Worm (Caenorhabditis elegans) whole organism, young adult: ENCODE data around the gene srg-10.

Source experiments
- B0035.1 ChIP-seq: sonication (generic microtip); optimal IDR thresholded peaks from 2 replicates; lab custom pipeline; 2016; ENCODE audit warnings: missing genetic modification characterization, mild to moderate bottlenecking, missing compliant biosample characterization, missing genotype, missing genetic modification reagents
- C17E4.6 ChIP-seq: fragments of 200-800 bp; sonication (Bioruptor generic); IDR thresholded peaks from 2 replicates; pipeline ENCODE4 v1.3.6; 2022; ENCODE audit warnings: missing genetic modification reagents, missing genetic modification characterization, missing compliant biosample characterization
- D2030.7 ChIP-seq: fragments of 200-800 bp; sonication (Bioruptor generic); IDR thresholded peaks from 2 replicates; pipeline ENCODE4 v1.3.6; 2022; ENCODE audit warnings: missing genetic modification reagents, missing genetic modification characterization, missing compliant biosample characterization
- F22D6.2 ChIP-seq: sonication (generic microtip); optimal IDR thresholded peaks from 2 replicates; lab custom pipeline; 2016; ENCODE audit warnings: mild to moderate bottlenecking, missing genetic modification characterization, missing compliant biosample characterization
- F33H1.4 ChIP-seq: fragments of 200-800 bp; sonication (Bioruptor generic); IDR thresholded peaks from 2 replicates; pipeline ENCODE4 v1.3.6; 2022; ENCODE audit warnings: missing genetic modification reagents, missing genetic modification characterization, missing compliant biosample characterization
- F39B2.1 ChIP-seq: fragments of 200-800 bp; sonication (Bioruptor generic); IDR thresholded peaks from 2 replicates; pipeline ENCODE4 v1.3.6; 2022; ENCODE audit warnings: missing genetic modification reagents, missing genetic modification characterization, missing compliant biosample characterization
- F49E8.2 ChIP-seq: sonication (generic microtip); optimal IDR thresholded peaks from 3 replicates; lab custom pipeline; 2017; ENCODE audit warnings: missing genetic modification characterization, mild to moderate bottlenecking, missing compliant biosample characterization, antibody characterized with exemption, moderate library complexity; ENCODE audit not compliant: insufficient read depth
- Y56A3A.18 ChIP-seq: fragments of 200-800 bp; sonication (Bioruptor generic); IDR thresholded peaks from 2 replicates; pipeline ENCODE4 v1.3.6; 2022; ENCODE audit warnings: missing genetic modification reagents, missing genetic modification characterization, missing compliant biosample characterization
- Y95B8A.8 ChIP-seq: fragments of 200-800 bp; sonication (Bioruptor generic); IDR thresholded peaks from 2 replicates; pipeline ENCODE4 v1.3.6; 2022; ENCODE audit warnings: missing genetic modification reagents, missing genetic modification characterization, missing compliant biosample characterization
- attf-5 ChIP-seq: fragments of 200-800 bp; sonication (Bioruptor generic); optimal IDR thresholded peaks from 2 replicates; lab custom pipeline; 2018; ENCODE audit warnings: mild to moderate bottlenecking, missing genetic modification characterization, missing compliant biosample characterization
- bed-1 ChIP-seq: fragments of 200-800 bp; sonication (Bioruptor generic); IDR thresholded peaks from 2 replicates; pipeline ENCODE4 v1.3.6; 2022; ENCODE audit warnings: missing genetic modification reagents, missing genetic modification characterization, missing compliant biosample characterization
- ceh-40 ChIP-seq: fragments of 200-800 bp; sonication (Bioruptor generic); IDR thresholded peaks from 2 replicates; pipeline ENCODE4 v1.3.6; 2022; ENCODE audit warnings: missing genetic modification characterization, missing compliant biosample characterization
- dox-1 ChIP-seq: fragments of 200-800 bp; sonication (Bioruptor generic); IDR thresholded peaks from 2 replicates; pipeline ENCODE4 v1.3.6; 2022; ENCODE audit warnings: missing genetic modification reagents, missing genetic modification characterization, missing compliant biosample characterization
- dpl-1 ChIP-seq: fragments of 150-350 bp; optimal IDR thresholded peaks from 2 replicates; lab custom pipeline; 2014; ENCODE audit warnings: missing biosample characterization, missing genetic modification reagents, missing genetic modification characterization
- efl-1 ChIP-seq: fragments of 150-350 bp; optimal IDR thresholded peaks from 2 replicates; lab custom pipeline; 2014; ENCODE audit warnings: missing biosample characterization, missing genetic modification reagents, missing genetic modification characterization
- egl-18 ChIP-seq: fragments of 200-800 bp; sonication (Bioruptor generic); IDR thresholded peaks from 2 replicates; pipeline ENCODE4 v1.3.6; 2022; ENCODE audit warnings: missing genetic modification reagents, missing genetic modification characterization, missing compliant biosample characterization
- ekl-4 ChIP-seq: fragments of 200-800 bp; sonication (Bioruptor generic); IDR thresholded peaks from 2 replicates; pipeline ENCODE4 v1.3.6; 2022; ENCODE audit warnings: missing genetic modification reagents, missing genetic modification characterization, missing compliant biosample characterization
- hlh-26 ChIP-seq: fragments of 200-800 bp; sonication (Bioruptor generic); conservative IDR thresholded peaks from 2 replicates; pipeline ENCODE4 v1.3.6; 2022; ENCODE audit warnings: missing genetic modification reagents, missing genetic modification characterization, missing compliant biosample characterization
- hmg-1.2 ChIP-seq: fragments of 200-800 bp; sonication (Bioruptor generic); IDR thresholded peaks from 2 replicates; pipeline ENCODE4 v1.3.6; 2022; ENCODE audit warnings: missing genetic modification reagents, missing genetic modification characterization, missing compliant biosample characterization
- hrde-1 ChIP-seq: sonication (generic microtip); optimal IDR thresholded peaks from 2 replicates; lab custom pipeline; 2016; ENCODE audit warnings: missing genetic modification characterization, mild to moderate bottlenecking, missing compliant biosample characterization, moderate library complexity, missing genotype, missing genetic modification reagents, borderline replicate concordance
- hsf-1 ChIP-seq: fragments of 200-800 bp; sonication (Bioruptor generic); IDR thresholded peaks from 2 replicates; pipeline ENCODE4 v1.3.6; 2022; ENCODE audit warnings: missing genetic modification reagents, missing genetic modification characterization, missing compliant biosample characterization
- lin-35 ChIP-seq, 3 experiments: fragments of 150-350 bp in 2 of 3; sonication (generic microtip) in 1 of 3; optimal IDR thresholded peaks; 2 replicates each; lab custom pipeline; 2014 to 2018; ENCODE audit warnings: missing biosample characterization in 3 of 3, missing genetic modification characterization in 3 of 3, missing genetic modification reagents in 3 of 3
- lin-54 ChIP-seq: fragments of 200-800 bp; sonication (Bioruptor generic); optimal IDR thresholded peaks from 2 replicates; lab custom pipeline; 2018; ENCODE audit warnings: mild to moderate bottlenecking, missing genetic modification characterization, missing compliant biosample characterization
- lsl-1 ChIP-seq: fragments of 200-800 bp; sonication (Bioruptor generic); optimal IDR thresholded peaks from 2 replicates; lab custom pipeline; 2018; ENCODE audit warnings: mild to moderate bottlenecking, missing genetic modification characterization, moderate library complexity, missing compliant biosample characterization
- madf-6 ChIP-seq: fragments of 200-800 bp; sonication (Bioruptor generic); IDR thresholded peaks from 2 replicates; pipeline ENCODE4 v1.3.6; 2022; ENCODE audit warnings: missing genetic modification reagents, missing genetic modification characterization, missing compliant biosample characterization
- madf-8 ChIP-seq: fragments of 200-800 bp; sonication (Bioruptor generic); conservative IDR thresholded peaks from 2 replicates; pipeline ENCODE4 v1.3.6; 2022; ENCODE audit warnings: missing genetic modification reagents, missing genetic modification characterization, missing compliant biosample characterization
- mcd-1 ChIP-seq: fragments of 200-800 bp; sonication (Bioruptor generic); IDR thresholded peaks from 2 replicates; pipeline ENCODE4 v1.3.6; 2022; ENCODE audit warnings: missing genetic modification reagents, missing genetic modification characterization, missing compliant biosample characterization
- nhr-120 ChIP-seq: fragments of 200-800 bp; sonication (Bioruptor generic); IDR thresholded peaks from 2 replicates; pipeline ENCODE4 v1.3.6; 2022; ENCODE audit warnings: missing genetic modification characterization, missing compliant biosample characterization
- rcor-1 ChIP-seq: fragments of 200-800 bp; sonication (Bioruptor generic); IDR thresholded peaks from 2 replicates; pipeline ENCODE4 v1.3.6; 2022; ENCODE audit warnings: missing genetic modification reagents, missing genetic modification characterization, missing compliant biosample characterization
- snpc-1.3 ChIP-seq: sonication (generic microtip); optimal IDR thresholded peaks from 2 replicates; lab custom pipeline; 2017; ENCODE audit warnings: missing genetic modification characterization, mild to moderate bottlenecking, missing compliant biosample characterization, antibody characterized with exemption, moderate library complexity, missing genotype, missing genetic modification reagents; ENCODE audit not compliant: insufficient read depth
- snpc-3.4 ChIP-seq: sonication (generic microtip); optimal IDR thresholded peaks from 2 replicates; lab custom pipeline; 2017; ENCODE audit warnings: missing genetic modification characterization, mild to moderate bottlenecking, missing compliant biosample characterization, antibody characterized with exemption, moderate library complexity, missing genotype, missing genetic modification reagents
- tbx-9 ChIP-seq: sonication (generic microtip); optimal IDR thresholded peaks from 2 replicates; lab custom pipeline; 2016; ENCODE audit warnings: borderline replicate concordance, missing genetic modification characterization, inconsistent platforms, missing compliant biosample characterization
- zim-3 ChIP-seq: sonication (generic microtip); optimal IDR thresholded peaks from 2 replicates; lab custom pipeline; 2017; ENCODE audit warnings: mild to moderate bottlenecking, missing genetic modification characterization, moderate library complexity, missing compliant biosample characterization
- ztf-18 ChIP-seq: sonication (generic microtip); optimal IDR thresholded peaks from 2 replicates; lab custom pipeline; 2016; ENCODE audit warnings: missing genotype, mild to moderate bottlenecking, missing genetic modification characterization, missing compliant biosample characterization
- ztf-3 ChIP-seq: fragments of 200-800 bp; sonication (Bioruptor generic); optimal IDR thresholded peaks from 2 replicates; lab custom pipeline; 2018; ENCODE audit warnings: mild to moderate bottlenecking, missing genetic modification characterization, missing compliant biosample characterization

srg-10 gene

ce11 chrIII:4705207-4705606 lies 27.6 kb downstream of the srg-10 start, which contains the start of gene pgap-2:
pgap-2 (plus strand) TSS chrIII:4705507.
- TF ChIP-seq ztf-18 (tag; lab: Kevin White, UChicago), result no peak

- TF ChIP-seq F39B2.1 (GFP tag; lab: Robert Waterston, UW) (no peak), efl-1 (no peak), B0035.1 (tag; lab: Kevin White, UChicago) (no peak), zim-3 (no peak)
Observed at ce11 chrIII:4706678-4707077, 29.1 kb downstream of the srg-10 start, which contains the start of gene T04A8.13. T04A8.13 (plus strand) TSS chrIII:4706978.

ce11 chrIII:4708909-4709308 lies 31.3 kb downstream of the srg-10 start, which contains the start of gene T04A8.18:
T04A8.18 (plus strand) TSS chrIII:4709209.
- TF ChIP-seq ekl-4, result no peak
- TF ChIP-seq tbx-9 (tag; lab: Kevin White, UChicago), result no peak
- no peak for TF ChIP-seq madf-6 (GFP tag; lab: Robert Waterston, UW)
- no peak for TF ChIP-seq F49E8.2 (tag; lab: Kevin White, UChicago)
- TF ChIP-seq C17E4.6 (GFP tag; lab: Robert Waterston, UW), result no peak
- no peak for TF ChIP-seq ceh-40 (GFP tag; lab: Robert Waterston, UW)
- no peak for TF ChIP-seq egl-18 (GFP tag; lab: Robert Waterston, UW)
- TF ChIP-seq F22D6.2 (tag; lab: Kevin White, UChicago), result no peak
- no peak for TF ChIP-seq nhr-120 (GFP tag; lab: Robert Waterston, UW)
- no peak for TF ChIP-seq dpl-1 (GFP tag; lab: Kevin White, UChicago)
- TF ChIP-seq madf-8, result no peak
- no peak for TF ChIP-seq ztf-3 (GFP tag; lab: Kevin White, UChicago)
- no peak for TF ChIP-seq lin-54
- no peak for TF ChIP-seq Y56A3A.18 (GFP tag; lab: Robert Waterston, UW)
- no peak for TF ChIP-seq snpc-1.3 (tag; lab: Kevin White, UChicago)

DNA sequence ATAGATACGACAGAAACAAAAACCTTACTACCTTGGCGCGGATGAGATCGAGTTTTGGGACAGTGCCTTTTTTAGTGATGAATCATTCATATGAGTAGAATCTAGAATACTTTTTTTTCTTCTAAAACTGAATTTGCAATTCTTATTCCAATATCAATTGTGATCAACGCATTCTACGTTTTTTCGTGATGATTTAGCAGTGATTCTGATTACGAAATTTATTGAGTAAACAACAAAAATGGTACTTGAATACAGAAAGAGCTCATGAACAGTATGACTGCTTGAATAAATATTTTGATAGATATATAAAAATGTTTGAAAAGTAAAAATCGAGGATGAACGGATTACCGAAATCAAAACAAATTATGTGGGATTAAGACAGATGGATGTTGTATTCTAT lies 37.5 kb downstream of the srg-10 start, which contains the start of gene him-18:
Gene him-18, minus strand, starts transcription at position 101 of the 400 bp plus-strand sequence.
- TF ChIP-seq hrde-1 (tag; lab: Kevin White, UChicago) (no peak), rcor-1 (GFP tag; lab: Robert Waterston, UW) (no peak)

- TF ChIP-seq lin-35 (GFP tag; optimal IDR thresholded peaks at IDR 0.05; lab: Kevin White, UChicago), result peak in 2 of 3 experiments; percentile 42 to 72
- TF ChIP-seq lin-54, result peak; percentile 90
- TF ChIP-seq snpc-3.4 (tag; lab: Kevin White, UChicago), result peak; percentile 18
- TF ChIP-seq Y95B8A.8, result no peak
- no peak for TF ChIP-seq hlh-26
- TF ChIP-seq dpl-1 (GFP tag; lab: Kevin White, UChicago), result peak; percentile 63
- TF ChIP-seq bed-1 (GFP tag; lab: Robert Waterston, UW), result no peak
- peak; percentile 34 for TF ChIP-seq ztf-18 (tag; lab: Kevin White, UChicago)
- 0 out of 2 replicates have a peak, but pooled peaks have one; percentile 12 for TF ChIP-seq D2030.7 (GFP tag; lab: Robert Waterston, UW)
- peak; percentile 44 for TF ChIP-seq lsl-1 (GFP tag; lab: Kevin White, UChicago)
- peak; percentile 59 for TF ChIP-seq attf-5 (GFP tag; lab: Kevin White, UChicago)
- TF ChIP-seq F33H1.4 (GFP tag; lab: Robert Waterston, UW), result 0 out of 2 replicates have a peak, but pooled peaks have one; percentile 41
- TF ChIP-seq mcd-1 (GFP tag; lab: Robert Waterston, UW), result peak; percentile 92
- TF ChIP-seq dox-1 (GFP tag; lab: Robert Waterston, UW), result peak; percentile 72
- TF ChIP-seq hsf-1 (GFP tag; lab: Robert Waterston, UW), result no peak
- peak; percentile 97 for TF ChIP-seq hmg-1.2 (GFP tag; lab: Robert Waterston, UW)
- peak; percentile 58 for TF ChIP-seq efl-1
- TF ChIP-seq snpc-1.3 (tag; lab: Kevin White, UChicago), result peak; percentile 9
- peak; percentile 43; the same call in 1 of the 2 replicates for TF ChIP-seq madf-6 (GFP tag; lab: Robert Waterston, UW)
Observed at ce11 chrIII:4720620-4721227, 43.2 kb downstream of the srg-10 start, which contains the start of gene emb-5. emb-5 (minus strand) TSS chrIII:4720670.
